Worm (Caenorhabditis elegans) whole organism, L4 larva: ENCODE results near the gene F49F1.10.
"Not testable (repeated sequence)": the region's sequence is repeated elsewhere in the genome, so short reads cannot be mapped to it uniquely, and the experiment has no call there.

Source experiments
- F26F4.8 ChIP-seq: fragments of 200-800 bp; sonication (Bioruptor generic); conservative IDR thresholded peaks from 2 replicates; pipeline ENCODE4 v1.3.6; 2022; ENCODE audit warnings: missing genetic modification characterization, missing compliant biosample characterization
- T20F7.1 ChIP-seq: fragments of 200-800 bp; sonication (Bioruptor generic); optimal IDR thresholded peaks from 2 replicates; lab custom pipeline; 2018; ENCODE audit warnings: mild to moderate bottlenecking, missing genetic modification characterization, missing compliant biosample characterization
- T26A8.4 ChIP-seq: fragments of 200-800 bp; sonication (Bioruptor generic); IDR thresholded peaks from 2 replicates; pipeline ENCODE4 v1.3.6; 2022; ENCODE audit warnings: missing genetic modification characterization, missing compliant biosample characterization
- Y105C5A.15 ChIP-seq: fragments of 200-800 bp; sonication (Bioruptor generic); IDR thresholded peaks from 2 replicates; pipeline ENCODE4 v1.3.6; 2022; ENCODE audit warnings: missing genetic modification characterization, missing compliant biosample characterization
- aha-1 ChIP-seq: fragments of 150-350 bp; peaks from one replicate; lab custom pipeline; 2014; ENCODE audit warnings: missing biosample characterization, missing genetic modification characterization
- ama-1 ChIP-seq: fragments of 150-350 bp; optimal IDR thresholded peaks from 2 replicates; lab custom pipeline; 2014; ENCODE audit warnings: inconsistent platforms, mixed read lengths
- attf-4 ChIP-seq: sonication (generic microtip); optimal IDR thresholded peaks from 3 replicates; lab custom pipeline; 2017; ENCODE audit warnings: missing biosample characterization, missing genetic modification characterization
- ceh-20 ChIP-seq: fragments of 200-800 bp; sonication (Bioruptor generic); IDR thresholded peaks from 2 replicates; pipeline ENCODE4 v1.3.6; 2022; ENCODE audit warnings: missing genetic modification reagents, missing genetic modification characterization, missing compliant biosample characterization
- ceh-44 ChIP-seq: fragments of 200-800 bp; sonication (Bioruptor generic); IDR thresholded peaks from 2 replicates; pipeline ENCODE4 v1.3.6; 2022; ENCODE audit warnings: missing genetic modification reagents, missing genetic modification characterization, missing compliant biosample characterization
- ceh-62 ChIP-seq: sonication (generic microtip); optimal IDR thresholded peaks from 2 replicates; lab custom pipeline; 2017; ENCODE audit warnings: missing biosample characterization, missing genetic modification characterization
- ces-1 ChIP-seq: fragments of 150-350 bp; sonication (generic microtip); optimal IDR thresholded peaks from 4 replicates; lab custom pipeline; 2014; ENCODE audit warnings: missing biosample characterization, missing genetic modification reagents, missing genetic modification characterization
- daf-12 ChIP-seq: fragments of 150-350 bp; optimal IDR thresholded peaks from 2 replicates; lab custom pipeline; 2014; ENCODE audit warnings: missing biosample characterization, missing genetic modification reagents, missing genetic modification characterization
- daf-19 ChIP-seq: fragments of 200-800 bp; sonication (Bioruptor generic); conservative IDR thresholded peaks from 2 replicates; pipeline ENCODE4 v1.3.6; 2022; ENCODE audit warnings: missing genetic modification characterization, missing compliant biosample characterization
- dmd-6 ChIP-seq: fragments of 200-800 bp; sonication (Bioruptor generic); IDR thresholded peaks from 2 replicates; pipeline ENCODE4 v1.3.6; 2022; ENCODE audit warnings: missing genetic modification reagents, missing genetic modification characterization, missing compliant biosample characterization
- dmd-9 ChIP-seq: fragments of 200-800 bp; sonication (Bioruptor generic); IDR thresholded peaks from 2 replicates; pipeline ENCODE4 v1.3.6; 2022; ENCODE audit warnings: missing genetic modification reagents, missing genetic modification characterization, missing compliant biosample characterization
- dpl-1 ChIP-seq: fragments of 150-350 bp; optimal IDR thresholded peaks from 2 replicates; lab custom pipeline; 2014; ENCODE audit warnings: missing biosample characterization, missing genetic modification reagents, missing genetic modification characterization
- fkh-10 ChIP-seq: fragments of 150-350 bp; optimal IDR thresholded peaks from 2 replicates; lab custom pipeline; 2014; ENCODE audit warnings: missing biosample characterization, missing genetic modification reagents, missing genetic modification characterization
- fos-1 ChIP-seq: fragments of 150-350 bp; optimal IDR thresholded peaks from 2 replicates; lab custom pipeline; 2014; ENCODE audit warnings: missing biosample characterization, missing genetic modification characterization
- gei-8 ChIP-seq: fragments of 200-800 bp; sonication (Bioruptor generic); optimal IDR thresholded peaks from 2 replicates; lab custom pipeline; 2018; ENCODE audit warnings: mild to moderate bottlenecking, missing genetic modification characterization, missing compliant biosample characterization
- hlh-11 ChIP-seq: fragments of 200-800 bp; sonication (Bioruptor generic); optimal IDR thresholded peaks from 2 replicates; lab custom pipeline; 2018; ENCODE audit warnings: mild to moderate bottlenecking, missing genetic modification characterization, missing compliant biosample characterization
- jun-1 ChIP-seq: fragments of 150-350 bp; optimal IDR thresholded peaks from 2 replicates; lab custom pipeline; 2014; ENCODE audit warnings: missing biosample characterization, missing genetic modification reagents, missing genetic modification characterization
- lin-15B ChIP-seq: fragments of 150-350 bp; sonication (generic microtip); optimal IDR thresholded peaks from 3 replicates; lab custom pipeline; 2014; ENCODE audit warnings: missing biosample characterization, missing genetic modification characterization
- lin-38 ChIP-seq: fragments of 200-800 bp; sonication (Bioruptor generic); IDR thresholded peaks from 2 replicates; pipeline ENCODE4 v1.3.6; 2022; ENCODE audit warnings: missing genetic modification reagents, missing genetic modification characterization, missing compliant biosample characterization
- lir-3 ChIP-seq: sonication (generic microtip); optimal IDR thresholded peaks from 2 replicates; lab custom pipeline; 2016; ENCODE audit warnings: mild to moderate bottlenecking, missing genetic modification characterization, missing compliant biosample characterization
- madf-9 ChIP-seq: fragments of 200-800 bp; sonication (Bioruptor generic); conservative IDR thresholded peaks from 2 replicates; pipeline ENCODE4 v1.3.6; 2022; ENCODE audit warnings: missing genetic modification reagents, missing genetic modification characterization, missing compliant biosample characterization
- mdt-29 ChIP-seq: fragments of 200-800 bp; sonication (Bioruptor generic); IDR thresholded peaks from 2 replicates; pipeline ENCODE4 v1.3.6; 2022; ENCODE audit warnings: missing genetic modification reagents, missing genetic modification characterization, missing compliant biosample characterization
- nhr-10 ChIP-seq: fragments of 150-350 bp; optimal IDR thresholded peaks from 2 replicates; lab custom pipeline; 2014; ENCODE audit warnings: missing biosample characterization, missing genetic modification characterization
- nhr-102 ChIP-seq: sonication (generic microtip); optimal IDR thresholded peaks from 2 replicates; lab custom pipeline; 2016; ENCODE audit warnings: mild to moderate bottlenecking, missing genetic modification characterization, moderate library complexity, missing compliant biosample characterization
- nhr-42 ChIP-seq: fragments of 200-800 bp; sonication (Bioruptor generic); IDR thresholded peaks from 2 replicates; pipeline ENCODE4 v1.3.6; 2022; ENCODE audit warnings: missing genetic modification characterization, missing compliant biosample characterization
- nhr-6 ChIP-seq: fragments of 150-350 bp; optimal IDR thresholded peaks from 2 replicates; lab custom pipeline; 2014; ENCODE audit warnings: missing biosample characterization, missing genetic modification characterization
- pha-4 ChIP-seq, 2 experiments: fragments of 150-350 bp in 1 of 2; fragments of 200-800 bp in 1 of 2; sonication (Bioruptor generic) in 1 of 2; IDR thresholded peaks in 1 of 2; optimal IDR thresholded peaks in 1 of 2; 2 replicates each; pipeline versions ENCODE4 v1.3.6 to Lab custom; 2014 to 2022; ENCODE audit warnings: missing genetic modification characterization in 2 of 2, missing genetic modification reagents in 2 of 2, missing biosample characterization in 1 of 2, missing compliant biosample characterization in 1 of 2
- php-3 ChIP-seq: fragments of 200-800 bp; sonication (Bioruptor generic); IDR thresholded peaks from 2 replicates; pipeline ENCODE4 v1.3.6; 2022; ENCODE audit warnings: missing genetic modification reagents, missing genetic modification characterization, missing compliant biosample characterization
- skn-1 ChIP-seq: fragments of 150-350 bp; optimal IDR thresholded peaks from 2 replicates; lab custom pipeline; 2014; ENCODE audit warnings: missing biosample characterization, missing genetic modification characterization
- snpc-1.2 ChIP-seq: fragments of 200-800 bp; sonication (Bioruptor generic); IDR thresholded peaks from 2 replicates; pipeline ENCODE4 v1.3.6; 2022; ENCODE audit warnings: missing genetic modification reagents, missing genetic modification characterization, missing compliant biosample characterization
- spr-3 ChIP-seq: fragments of 200-800 bp; sonication (Bioruptor generic); optimal IDR thresholded peaks from 2 replicates; lab custom pipeline; 2018; ENCODE audit warnings: mild to moderate bottlenecking, missing genetic modification characterization, missing compliant biosample characterization
- tra-1 ChIP-seq: fragments of 200-800 bp; sonication (Bioruptor generic); IDR thresholded peaks from 2 replicates; pipeline ENCODE4 v1.3.6; 2022; ENCODE audit warnings: missing genetic modification reagents, missing genetic modification characterization, missing compliant biosample characterization
- unc-62 ChIP-seq, 3 experiments: fragments of 150-350 bp in 1 of 3; sonication (generic microtip); optimal IDR thresholded peaks in 2 of 3; peaks in 1 of 3; 1 replicate in 1 of 3; 2 replicates in 2 of 3; lab custom pipeline; 2014 to 2017; ENCODE audit warnings: missing biosample characterization in 3 of 3, missing genetic modification characterization in 3 of 3, missing genetic modification reagents in 3 of 3, missing genotype in 1 of 3
- zfp-3 ChIP-seq: fragments of 200-800 bp; sonication (Bioruptor generic); conservative IDR thresholded peaks from 2 replicates; pipeline ENCODE4 v1.3.6; 2022; ENCODE audit warnings: missing genetic modification reagents, missing genetic modification characterization, missing compliant biosample characterization

F49F1.10 gene

ce11 chrIV:4142986-4143385, 4.1 kb upstream of the F49F1.10 start, which contains the start of gene F49F1.12:
TSS of gene F49F1.12 (minus strand) at chrIV:4143086.
- TF ChIP-seq jun-1 (tag; lab: Kevin White, UChicago); dpl-1; nhr-102 (tag; lab: Kevin White, UChicago): not testable (repeated sequence)

DNA sequence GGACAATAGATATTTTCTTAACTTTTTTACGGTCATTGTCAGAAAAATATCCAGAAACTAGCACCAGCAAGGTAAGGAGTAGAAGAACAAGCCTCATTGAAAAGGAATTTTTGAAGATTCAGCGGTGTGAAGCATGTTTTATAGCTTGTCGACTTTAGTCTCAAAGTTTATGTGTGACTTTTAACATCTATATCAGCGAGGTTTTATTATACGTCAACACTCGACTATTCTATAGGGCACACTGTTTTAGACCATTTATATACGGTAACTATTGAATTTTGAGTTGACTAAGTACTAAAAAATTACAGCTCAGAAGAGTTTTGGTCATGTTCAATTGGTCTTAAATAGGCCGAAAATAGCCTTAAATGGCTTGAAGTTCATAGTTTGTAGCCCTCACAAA, 2.4 kb upstream of the F49F1.10 start, which contains the start of gene F49F1.11:
Gene F49F1.11 (minus strand): TSS at position 101 of the 400 bp plus-strand sequence.
- TF ChIP-seq nhr-42 (GFP tag; lab: Robert Waterston, UW) (no peak), lin-15B (tag; lab: Kevin White, UChicago) (no peak), fos-1 (tag; lab: Kevin White, UChicago) (no peak), ceh-44 (no peak), lin-38 (no peak)
- TF ChIP-seq, all 104 proteins: peak for 0

DNA sequence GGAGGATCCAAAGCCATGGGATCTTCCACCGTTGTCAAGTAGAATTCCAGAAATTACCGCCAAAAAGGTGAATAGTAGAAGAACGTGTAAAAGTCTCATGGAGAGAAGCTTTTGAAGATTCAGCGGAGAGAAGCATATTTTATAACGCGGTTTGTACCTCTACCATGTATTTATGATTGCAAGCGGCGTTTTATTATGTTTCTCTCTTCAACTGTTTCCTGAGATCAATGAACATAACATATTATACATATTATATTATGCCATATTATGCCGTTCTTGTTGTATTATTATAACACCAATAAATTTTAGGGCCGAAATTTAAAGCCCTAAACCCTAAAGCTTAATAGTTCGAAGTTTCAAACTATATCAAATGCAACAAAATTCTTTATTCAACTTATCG, 1.3 kb upstream of the F49F1.10 start, which contains the start of gene F49F1.18:
Gene F49F1.18 (minus strand): TSS at position 101 of the 400 bp plus-strand sequence.
- TF ChIP-seq zfp-3 (GFP tag; lab: Robert Waterston, UW) (no peak), lin-38 (no peak), dmd-6 (no peak), aha-1 (tag; lab: Kevin White, UChicago) (no peak), nhr-6 (tag; lab: Kevin White, UChicago) (no peak)

- no peak for TF ChIP-seq lir-3 (tag; lab: Kevin White, UChicago)
- no peak for TF ChIP-seq attf-4
- TF ChIP-seq T20F7.1 = no peak
- no peak for TF ChIP-seq pha-4 (GFP tag; IDR thresholded peaks at IDR 0.05; lab: Robert Waterston, UW)
- TF ChIP-seq pha-4 (tag; optimal IDR thresholded peaks at IDR 0.05; lab: Kevin White, UChicago) = no peak
- TF ChIP-seq lin-38 = no peak
- TF ChIP-seq spr-3 (GFP tag; lab: Kevin White, UChicago) = no peak
- TF ChIP-seq mdt-29 = no peak
- no peak for TF ChIP-seq ceh-62 (tag; lab: Kevin White, UChicago)
- TF ChIP-seq nhr-10 (tag; lab: Kevin White, UChicago) = no peak
- TF ChIP-seq F26F4.8 (GFP tag; lab: Robert Waterston, UW) = no peak
- TF ChIP-seq ces-1 (GFP tag; lab: Kevin White, UChicago) = no peak
- TF ChIP-seq hlh-11 (tag; lab: Kevin White, UChicago) = no peak
- TF ChIP-seq php-3 = no peak
- TF ChIP-seq ceh-20 = no peak
- TF ChIP-seq tra-1 = no peak
- no peak for TF ChIP-seq fkh-10 (GFP tag; lab: Kevin White, UChicago)
- no peak for TF ChIP-seq snpc-1.2 (GFP tag; lab: Robert Waterston, UW)
These were observed 1.4 kb downstream of the F49F1.10 start, which contains the start of gene F49F1.9 for ce11 chrIV:4137472-4137871. TSS of gene F49F1.9 (minus strand) at chrIV:4137572.

DNA sequence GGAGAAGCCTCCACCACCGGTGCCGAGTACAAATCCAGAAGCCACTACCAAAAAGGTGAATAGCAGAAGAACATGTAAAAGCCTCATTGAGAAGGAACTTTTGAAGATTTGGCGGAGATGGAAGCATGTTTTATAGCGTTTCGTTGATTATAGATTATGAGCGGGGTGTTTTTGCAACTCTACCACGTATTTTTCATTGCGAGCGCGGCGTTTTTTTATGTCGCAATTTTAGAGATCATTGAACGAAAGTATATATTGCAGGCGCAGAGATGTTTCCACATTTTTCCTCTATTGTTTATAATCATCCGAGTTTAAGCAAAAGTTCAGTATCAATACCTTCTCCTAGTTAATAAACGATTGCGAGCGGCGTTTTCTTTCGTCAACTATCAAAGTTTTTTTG, 3.2 kb downstream of the F49F1.10 start, which contains the start of gene F49F1.17:
Gene F49F1.17 (minus strand): TSS at position 101 of the 400 bp plus-strand sequence.
- no peak for TF ChIP-seq daf-19 (GFP tag; lab: Robert Waterston, UW)
- no peak for TF ChIP-seq T26A8.4 (GFP tag; lab: Robert Waterston, UW)
- no peak for TF ChIP-seq lir-3 (tag; lab: Kevin White, UChicago)
- no peak for TF ChIP-seq daf-12 (tag; lab: Kevin White, UChicago)
- TF ChIP-seq T20F7.1 = no peak
- TF ChIP-seq Y105C5A.15 (GFP tag; lab: Robert Waterston, UW) = no peak
- no peak for TF ChIP-seq madf-9
- TF ChIP-seq dmd-9 = no peak
- TF ChIP-seq ama-1 = no peak
- no peak for TF ChIP-seq skn-1 (tag; lab: Kevin White, UChicago)
- TF ChIP-seq unc-62 (GFP tag; optimal IDR thresholded peaks at IDR 0.05 in 1 of 2; lab: Kevin White, UChicago) = no peak
- no peak for TF ChIP-seq unc-62 (tag; optimal IDR thresholded peaks at IDR 0.05; lab: Kevin White, UChicago)
- TF ChIP-seq lin-38 = no peak
- TF ChIP-seq gei-8 (GFP tag; lab: Kevin White, UChicago) = no peak
